Worm (Caenorhabditis elegans) whole organism, L4 larva: Measurements from ENCODE around the gene W06E11.1.

Experiments used
- nhr-10 ChIP-seq: fragments of 150-350 bp; optimal IDR thresholded peaks from 2 replicates; lab custom pipeline; 2014; ENCODE audit warnings: missing biosample characterization, missing genetic modification characterization
- skn-1 ChIP-seq: fragments of 150-350 bp; optimal IDR thresholded peaks from 2 replicates; lab custom pipeline; 2014; ENCODE audit warnings: missing biosample characterization, missing genetic modification characterization

DNA sequence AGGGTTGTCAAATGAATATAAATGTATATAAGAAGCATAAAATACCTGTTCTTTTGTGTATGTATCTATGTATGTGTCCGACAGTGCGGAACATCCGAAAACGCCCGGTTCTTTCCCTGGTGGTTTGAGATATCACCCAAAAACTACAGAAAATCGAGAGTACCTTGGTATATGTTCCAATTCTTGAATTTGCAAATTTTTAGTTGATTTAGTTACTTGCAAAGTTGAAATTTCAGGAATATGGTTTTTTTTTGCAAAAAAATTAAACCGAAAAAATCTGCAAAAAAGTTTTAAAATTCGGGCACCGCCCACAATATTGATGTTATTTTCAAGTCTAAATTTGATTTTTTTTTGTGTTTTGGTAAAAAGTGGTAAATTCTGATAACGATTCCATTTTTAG is 24.4 kb upstream of the W06E11.1 start, which contains the start of gene T19C3.2:
- TF ChIP-seq skn-1 (no peak), nhr-10 (tag; lab: Kevin White, UChicago) (no peak)
